Worm (Caenorhabditis elegans) whole organism, L2 larva: ENCODE results near the gene vig-1.

ENCODE experiments used
- C34F6.9 ChIP-seq: fragments of 150-350 bp; optimal IDR thresholded peaks from 2 replicates; lab custom pipeline; 2014; ENCODE audit warnings: missing biosample characterization, missing genetic modification characterization
- F13H6.1 ChIP-seq: sonication (generic microtip); optimal IDR thresholded peaks from 2 replicates; lab custom pipeline; 2016; ENCODE audit warnings: missing genetic modification characterization, missing compliant biosample characterization
- Y55F3AM.14 ChIP-seq: fragments of 200-800 bp; sonication (Bioruptor generic); optimal IDR thresholded peaks from 2 replicates; lab custom pipeline; 2018; ENCODE audit warnings: mild to moderate bottlenecking, missing genetic modification characterization, missing compliant biosample characterization
- ZK546.5 ChIP-seq: sonication (generic microtip); optimal IDR thresholded peaks from 2 replicates; lab custom pipeline; 2017; ENCODE audit warnings: missing biosample characterization, missing genetic modification characterization
- aly-2 ChIP-seq: fragments of 150-350 bp; optimal IDR thresholded peaks from 2 replicates; lab custom pipeline; 2014; ENCODE audit warnings: missing biosample characterization, missing genetic modification characterization
- ceh-82 ChIP-seq: fragments of 150-350 bp; optimal IDR thresholded peaks from 2 replicates; lab custom pipeline; 2014; ENCODE audit warnings: missing biosample characterization, missing genetic modification characterization
- crh-2 ChIP-seq: sonication (generic microtip); optimal IDR thresholded peaks from 2 replicates; lab custom pipeline; 2017; ENCODE audit warnings: missing biosample characterization, missing genetic modification characterization
- egl-27 ChIP-seq: sonication (generic microtip); optimal IDR thresholded peaks from 3 replicates; lab custom pipeline; 2017; ENCODE audit warnings: missing biosample characterization, missing genetic modification reagents, missing genetic modification characterization
- elt-3 ChIP-seq: sonication (generic microtip); optimal IDR thresholded peaks from 2 replicates; lab custom pipeline; 2017; ENCODE audit warnings: missing biosample characterization, missing genetic modification characterization
- fos-1 ChIP-seq: fragments of 150-350 bp; optimal IDR thresholded peaks from 2 replicates; lab custom pipeline; 2014; ENCODE audit warnings: missing biosample characterization, missing genetic modification characterization
- gmeb-1 ChIP-seq: fragments of 150-350 bp; optimal IDR thresholded peaks from 2 replicates; lab custom pipeline; 2014; ENCODE audit warnings: missing biosample characterization, missing genetic modification characterization
- lin-13 ChIP-seq: fragments of 150-350 bp; optimal IDR thresholded peaks from 2 replicates; lab custom pipeline; 2014; ENCODE audit warnings: missing biosample characterization, missing genetic modification reagents, missing genetic modification characterization
- lsy-2 ChIP-seq, 2 experiments: fragments of 150-350 bp in 1 of 2; sonication (generic microtip) in 1 of 2; optimal IDR thresholded peaks; 2 replicates each; lab custom pipeline; 2014 to 2017; ENCODE audit warnings: missing biosample characterization in 2 of 2, missing genetic modification characterization in 2 of 2
- mab-5 ChIP-seq: fragments of 150-350 bp; optimal IDR thresholded peaks from 2 replicates; lab custom pipeline; 2014; ENCODE audit warnings: missing biosample characterization, missing genetic modification characterization
- mbf-1 ChIP-seq: sonication (generic microtip); optimal IDR thresholded peaks from 2 replicates; lab custom pipeline; 2017; ENCODE audit warnings: missing biosample characterization, missing genetic modification characterization
- mdl-1 ChIP-seq, 2 experiments: fragments of 150-350 bp in 1 of 2; sonication (generic microtip) in 1 of 2; optimal IDR thresholded peaks; 2 replicates each; lab custom pipeline; 2017; ENCODE audit warnings: missing biosample characterization in 2 of 2, missing genetic modification characterization in 2 of 2
- nhr-12 ChIP-seq: fragments of 150-350 bp; optimal IDR thresholded peaks from 2 replicates; lab custom pipeline; 2014; ENCODE audit warnings: missing biosample characterization, missing genetic modification characterization
- nhr-129 ChIP-seq: fragments of 150-350 bp; optimal IDR thresholded peaks from 2 replicates; lab custom pipeline; 2014; ENCODE audit warnings: missing biosample characterization, missing genetic modification characterization
- nhr-21 ChIP-seq: fragments of 150-350 bp; optimal IDR thresholded peaks from 2 replicates; lab custom pipeline; 2014; ENCODE audit warnings: missing biosample characterization, missing genetic modification characterization
- nhr-237 ChIP-seq: fragments of 150-350 bp; optimal IDR thresholded peaks from 2 replicates; lab custom pipeline; 2014; ENCODE audit warnings: missing biosample characterization, missing genetic modification characterization
- nhr-6 ChIP-seq: fragments of 150-350 bp; optimal IDR thresholded peaks from 2 replicates; lab custom pipeline; 2014; ENCODE audit warnings: missing biosample characterization, missing genetic modification characterization
- nhr-77 ChIP-seq: fragments of 150-350 bp; optimal IDR thresholded peaks from 2 replicates; lab custom pipeline; 2014; ENCODE audit warnings: missing biosample characterization, missing genetic modification characterization
- peb-1 ChIP-seq: fragments of 150-350 bp; optimal IDR thresholded peaks from 2 replicates; lab custom pipeline; 2014; ENCODE audit warnings: missing biosample characterization, missing genetic modification characterization
- sma-9 ChIP-seq, 2 experiments: fragments of 150-350 bp in 1 of 2; sonication (generic microtip) in 1 of 2; optimal IDR thresholded peaks; 2 replicates each; lab custom pipeline; 2014 to 2016; ENCODE audit warnings: missing genetic modification characterization in 2 of 2, mild to moderate bottlenecking in 1 of 2, missing biosample characterization in 1 of 2, missing compliant biosample characterization in 1 of 2, missing genetic modification reagents in 1 of 2, moderate library complexity in 1 of 2
- unc-39 ChIP-seq: fragments of 150-350 bp; optimal IDR thresholded peaks from 2 replicates; lab custom pipeline; 2014; ENCODE audit warnings: missing biosample characterization, missing genetic modification characterization
- unc-55 ChIP-seq: fragments of 150-350 bp; sonication (generic microtip); optimal IDR thresholded peaks from 3 replicates; lab custom pipeline; 2014; ENCODE audit warnings: missing biosample characterization, missing genetic modification reagents, missing genetic modification characterization
- zag-1 ChIP-seq: fragments of 150-350 bp; optimal IDR thresholded peaks from 2 replicates; lab custom pipeline; 2014; ENCODE audit warnings: missing biosample characterization, missing genetic modification characterization

vig-1 gene

ce11 chrII:1325604-1326003 lies 4.8 kb downstream of the vig-1 start:
- no peak for TF ChIP-seq egl-27 (tag; lab: Kevin White, UChicago)

ce11 chrII:1326689-1327088 lies 5.9 kb downstream of the vig-1 start, which contains the start of gene jip-1:
Gene jip-1 (plus strand): TSS chrII:1326989.
- TF ChIP-seq aly-2 (no peak), gmeb-1 (tag; lab: Kevin White, UChicago) (no peak)
- TF ChIP-seq, all 48 proteins: peak for 0

- TF ChIP-seq ceh-82 = no peak
- TF ChIP-seq Y55F3AM.14 (GFP tag; lab: Kevin White, UChicago) = no peak
- TF ChIP-seq peb-1 (tag; lab: Kevin White, UChicago) = no peak
- TF ChIP-seq nhr-77 = no peak
- no peak for TF ChIP-seq nhr-12 (tag; lab: Kevin White, UChicago)
- no peak for TF ChIP-seq C34F6.9 (tag; lab: Kevin White, UChicago)
- no peak for TF ChIP-seq mbf-1 (tag; lab: Kevin White, UChicago)
- no peak for TF ChIP-seq nhr-21 (tag; lab: Kevin White, UChicago)
- no peak for TF ChIP-seq ZK546.5 (tag; lab: Kevin White, UChicago)
- TF ChIP-seq zag-1 = no peak
- TF ChIP-seq unc-39 (tag; lab: Kevin White, UChicago) = no peak
- no peak for TF ChIP-seq nhr-129 (tag; lab: Kevin White, UChicago)
These were observed 9.1 kb downstream of the vig-1 start for ce11 chrII:1329887-1330286.

ce11 chrII:1338196-1338595 lies 17.4 kb downstream of the vig-1 start:
- TF ChIP-seq zag-1 (peak; percentile 43), gmeb-1 (tag; lab: Kevin White, UChicago) (no peak)

- TF ChIP-seq nhr-6 (tag; lab: Kevin White, UChicago) (no peak), unc-55 (GFP tag; lab: Kevin White, UChicago) (peak; percentile 75)
These were observed 19.2 kb downstream of the vig-1 start for ce11 chrII:1340049-1340448.

- peak; percentile 37 for TF ChIP-seq unc-55 (GFP tag; lab: Kevin White, UChicago)
- TF ChIP-seq F13H6.1 (tag; lab: Kevin White, UChicago) = peak; percentile 20
- TF ChIP-seq mab-5 (tag; lab: Kevin White, UChicago) = no peak
- TF ChIP-seq fos-1 (tag; lab: Kevin White, UChicago) = no peak
- TF ChIP-seq lsy-2 (tag; optimal IDR thresholded peaks at IDR 0.05; lab: Kevin White, UChicago) = peak in 1 of 2 experiments; percentile 45
- TF ChIP-seq nhr-129 (tag; lab: Kevin White, UChicago) = peak; percentile 2
- TF ChIP-seq nhr-237 (tag; lab: Kevin White, UChicago) = no peak
- peak; percentile 25 for TF ChIP-seq crh-2 (tag; lab: Kevin White, UChicago)
- TF ChIP-seq C34F6.9 (tag; lab: Kevin White, UChicago) = peak; percentile 47
- peak; percentile 41 for TF ChIP-seq lin-13 (GFP tag; lab: Kevin White, UChicago)
- TF ChIP-seq mdl-1 (tag; optimal IDR thresholded peaks at IDR 0.05; lab: Kevin White, UChicago) = no peak
- peak; percentile 26 for TF ChIP-seq zag-1
- no peak for TF ChIP-seq ZK546.5 (tag; lab: Kevin White, UChicago)
- TF ChIP-seq sma-9 (GFP tag; optimal IDR thresholded peaks at IDR 0.05; lab: Kevin White, UChicago) = peak; percentile 45
- no peak for TF ChIP-seq sma-9 (tag; optimal IDR thresholded peaks at IDR 0.05; lab: Kevin White, UChicago)
- TF ChIP-seq, all 48 proteins: peak for 9
These were observed 20.6 kb downstream of the vig-1 start for ce11 chrII:1341416-1341815.

ce11 chrII:1343748-1344147 lies 22.9 kb downstream of the vig-1 start:
- TF ChIP-seq elt-3 (tag; lab: Kevin White, UChicago) = no peak
- no peak for TF ChIP-seq Y55F3AM.14 (GFP tag; lab: Kevin White, UChicago)
- no peak for TF ChIP-seq zag-1
- TF ChIP-seq unc-55 (GFP tag; lab: Kevin White, UChicago) = peak; percentile 2
- peak in 1 of 2 experiments; percentile 17 for TF ChIP-seq lsy-2 (tag; optimal IDR thresholded peaks at IDR 0.05; lab: Kevin White, UChicago)
